Worm (Caenorhabditis elegans) whole organism, L2 larva: ENCODE measurements around the gene F54H12.8.

Experiments
- crh-2 ChIP-seq: sonication (generic microtip); optimal IDR thresholded peaks from 2 replicates; lab custom pipeline; 2017; ENCODE audit warnings: missing biosample characterization, missing genetic modification characterization
- skn-1 ChIP-seq: sonication (generic microtip); optimal IDR thresholded peaks from 2 replicates; lab custom pipeline; 2017; ENCODE audit warnings: missing biosample characterization, missing genetic modification characterization

DNA sequence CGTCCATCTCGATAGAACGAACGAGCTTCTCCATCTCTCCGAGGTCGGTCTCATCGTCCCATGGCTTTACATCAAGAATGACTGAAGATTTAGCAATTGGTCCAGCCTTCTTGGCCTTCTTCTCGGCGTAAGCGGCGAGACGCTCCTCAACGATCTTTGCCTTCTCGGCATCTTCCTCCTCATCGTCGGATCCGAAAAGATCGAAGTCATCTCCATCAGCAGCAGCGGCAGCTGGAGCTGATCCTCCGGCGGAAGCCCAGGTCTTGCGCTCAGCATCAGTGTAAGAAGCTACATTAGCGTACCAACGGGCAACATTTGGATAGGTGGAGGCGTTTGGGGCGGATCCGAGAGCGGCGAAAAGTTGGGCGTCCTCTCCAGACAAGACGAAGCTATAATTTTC is 3.7 kb upstream of the F54H12.8 start:
- TF ChIP-seq crh-2 (no peak), skn-1 (tag; lab: Kevin White, UChicago) (no peak)
